Worm (Caenorhabditis elegans): ENCODE measurements around the gene ttr-54.

ttr-54 gene

DNA sequence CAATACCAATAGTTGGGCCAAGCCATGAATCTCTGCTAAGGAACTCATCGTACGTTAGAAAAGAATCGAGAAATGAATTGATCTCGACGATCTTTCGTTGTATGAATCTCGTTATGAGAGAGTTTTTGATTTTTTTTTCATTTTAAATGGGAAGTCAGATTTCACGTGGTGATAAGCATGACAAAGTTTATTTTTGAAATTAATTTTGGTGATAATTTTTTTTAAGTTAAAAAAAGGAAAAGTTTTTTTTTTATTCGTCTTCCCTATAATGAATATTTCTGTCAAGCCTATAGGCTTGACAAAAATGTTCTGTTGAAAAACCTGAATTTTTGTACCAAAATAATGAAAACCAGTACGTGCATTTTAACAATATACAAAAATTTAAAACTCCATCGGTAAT lies 19.8 kb upstream of the ttr-54 start, which contains the start of gene K08F4.5:
Gene K08F4.5 (minus strand): TSS at position 101 of the 400 bp plus-strand sequence.
- no peak for TF ChIP-seq blmp-1 (tag; optimal IDR thresholded peaks at IDR 0.05)
- no peak for TF ChIP-seq ceh-39 (tag; optimal IDR thresholded peaks at IDR 0.05)
- no peak for TF ChIP-seq tbx-8 (GFP tag; optimal IDR thresholded peaks at IDR 0.05)
- no peak for TF ChIP-seq ztf-11 (tag; optimal IDR thresholded peaks at IDR 0.05)
- no peak for TF ChIP-seq nhr-237 (tag; optimal IDR thresholded peaks at IDR 0.05)
- no peak for TF ChIP-seq nhr-2 (tag; optimal IDR thresholded peaks at IDR 0.05)
- TF ChIP-seq drap-1 (GFP tag; optimal IDR thresholded peaks at IDR 0.05), result no peak
- TF ChIP-seq zip-8 (tag; optimal IDR thresholded peaks at IDR 0.05), result no peak

DNA sequence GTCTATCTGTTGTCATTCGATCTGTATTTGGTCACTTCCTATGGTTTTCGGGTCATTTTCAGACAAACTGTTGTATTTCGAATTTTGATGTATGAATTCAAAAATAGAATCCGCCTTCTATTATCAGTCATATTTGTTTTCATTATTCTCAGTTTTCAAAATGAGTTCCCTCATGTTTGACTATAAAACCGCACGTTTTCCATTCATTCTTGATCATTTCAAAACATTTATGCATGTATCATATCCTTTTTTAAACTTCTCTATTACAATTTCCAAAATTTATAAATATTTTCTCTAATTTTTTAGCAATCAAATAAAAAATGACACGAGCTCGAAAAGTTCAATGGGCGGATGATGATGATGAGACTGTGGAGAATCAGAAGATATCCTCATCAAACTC lies 17.8 kb upstream of the ttr-54 start, which contains the start of gene K08F4.12:
Gene K08F4.12 (plus strand): TSS at position 301 of the 400 bp plus-strand sequence.
- TF ChIP-seq ceh-83 (GFP tag; optimal IDR thresholded peaks at IDR 0.05) (no peak), mls-2 (tag; optimal IDR thresholded peaks at IDR 0.05) (no peak), mep-1 (tag; optimal IDR thresholded peaks at IDR 0.05) (no peak), ztf-11 (tag; optimal IDR thresholded peaks at IDR 0.05) (no peak), blmp-1 (tag; optimal IDR thresholded peaks at IDR 0.05) (no peak), lin-13 (tag; optimal IDR thresholded peaks at IDR 0.05) (no peak), lsy-2 (tag; optimal IDR thresholded peaks at IDR 0.05) (no peak), nhr-12 (tag; optimal IDR thresholded peaks at IDR 0.05) (no peak), sptf-1 (tag; optimal IDR thresholded peaks at IDR 0.05) (no peak), nhr-2 (tag; optimal IDR thresholded peaks at IDR 0.05) (no peak), elt-3 (tag; optimal IDR thresholded peaks at IDR 0.05) (no peak), sem-2 (GFP tag; optimal IDR thresholded peaks at IDR 0.05) (no peak), unc-62 (GFP tag; optimal IDR thresholded peaks at IDR 0.05) (no peak), pha-4 (tag; optimal IDR thresholded peaks at IDR 0.05) (no peak), lin-32 (GFP tag; optimal IDR thresholded peaks at IDR 0.05) (no peak)

DNA sequence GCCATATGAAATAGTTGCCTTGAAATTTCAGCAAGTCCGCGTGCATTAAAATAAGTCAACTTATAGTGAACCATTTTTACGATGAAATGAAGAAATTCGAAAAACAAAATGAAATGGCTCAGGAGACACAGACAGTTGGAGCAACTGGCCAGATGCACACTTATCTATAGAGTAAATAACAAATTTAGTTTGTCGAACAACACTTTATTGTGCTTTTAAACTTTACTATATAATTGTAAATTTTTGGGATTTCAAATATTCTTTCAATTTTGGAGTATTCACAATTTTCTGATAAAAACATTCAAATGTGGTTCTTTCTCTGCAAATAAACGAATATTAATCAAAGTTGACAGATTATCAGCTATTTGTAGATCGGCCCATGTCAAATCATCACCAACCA lies 15.4 kb upstream of the ttr-54 start, which contains the start of gene gst-3:
Gene gst-3 (minus strand): TSS at position 101 of the 400 bp plus-strand sequence.
- no peak for TF ChIP-seq ceh-43 (GFP tag; optimal IDR thresholded peaks at IDR 0.05)
- TF ChIP-seq lin-32 (GFP tag; optimal IDR thresholded peaks at IDR 0.05), result no peak
- no peak for TF ChIP-seq nhr-237 (tag; optimal IDR thresholded peaks at IDR 0.05)
- no peak for TF ChIP-seq ztf-11 (tag; optimal IDR thresholded peaks at IDR 0.05)
- no peak for TF ChIP-seq ceh-83 (GFP tag; optimal IDR thresholded peaks at IDR 0.05)
- TF ChIP-seq nhr-12 (tag; optimal IDR thresholded peaks at IDR 0.05), result no peak
- no peak for TF ChIP-seq nhr-28 (tag; optimal IDR thresholded peaks at IDR 0.05)
- TF ChIP-seq zip-8 (tag; optimal IDR thresholded peaks at IDR 0.05), result no peak
- no peak for TF ChIP-seq mep-1 (tag; optimal IDR thresholded peaks at IDR 0.05)
- no peak for TF ChIP-seq tbx-8 (GFP tag; optimal IDR thresholded peaks at IDR 0.05)
- TF ChIP-seq nhr-76 (tag; optimal IDR thresholded peaks at IDR 0.05), result no peak
- TF ChIP-seq nhr-2 (tag; optimal IDR thresholded peaks at IDR 0.05), result no peak

DNA sequence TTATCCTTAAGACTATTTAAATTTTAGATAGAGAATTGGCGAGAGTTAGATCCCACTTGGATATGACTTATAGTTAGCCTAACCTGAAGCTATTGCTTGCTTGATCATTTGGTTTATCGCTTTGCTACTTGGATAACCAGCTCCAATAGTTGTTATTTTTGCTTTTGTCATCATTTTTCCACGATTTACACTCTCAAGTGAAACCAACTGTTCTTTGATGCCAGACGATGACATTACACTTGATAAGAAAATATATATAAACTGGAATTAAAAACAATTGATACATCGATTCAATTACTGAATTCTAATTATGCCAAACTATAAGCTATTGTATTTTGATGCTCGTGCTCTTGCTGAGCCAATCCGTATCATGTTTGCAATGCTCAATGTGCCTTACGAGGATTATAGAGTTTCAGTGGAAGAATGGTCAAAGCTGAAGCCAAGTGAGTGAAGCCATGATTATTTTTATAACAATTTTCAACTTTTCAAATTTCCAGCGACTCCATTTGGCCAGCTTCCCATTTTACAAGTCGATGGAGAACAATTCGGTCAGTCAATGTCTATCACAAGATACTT lies 13.6 kb upstream of the ttr-54 start, which contains the start of the genes gst-2, gst-4 and dhs-12:
Gene gst-2 (minus strand): TSS at position 132 of the 576 bp plus-strand sequence.
Gene gst-4 (plus strand): TSS at position 296 of the 576 bp plus-strand sequence.
Gene dhs-12 (plus strand): TSS at position 526 of the 576 bp plus-strand sequence.
- TF ChIP-seq M03D4.4 (tag; optimal IDR thresholded peaks at IDR 0.05) (no peak), zip-8 (tag; optimal IDR thresholded peaks at IDR 0.05) (no peak), unc-120 (tag; optimal IDR thresholded peaks at IDR 0.05; ENCODE audit: poor library complexity, severe bottlenecking) (no peak), sem-2 (GFP tag; optimal IDR thresholded peaks at IDR 0.05) (no peak)

DNA sequence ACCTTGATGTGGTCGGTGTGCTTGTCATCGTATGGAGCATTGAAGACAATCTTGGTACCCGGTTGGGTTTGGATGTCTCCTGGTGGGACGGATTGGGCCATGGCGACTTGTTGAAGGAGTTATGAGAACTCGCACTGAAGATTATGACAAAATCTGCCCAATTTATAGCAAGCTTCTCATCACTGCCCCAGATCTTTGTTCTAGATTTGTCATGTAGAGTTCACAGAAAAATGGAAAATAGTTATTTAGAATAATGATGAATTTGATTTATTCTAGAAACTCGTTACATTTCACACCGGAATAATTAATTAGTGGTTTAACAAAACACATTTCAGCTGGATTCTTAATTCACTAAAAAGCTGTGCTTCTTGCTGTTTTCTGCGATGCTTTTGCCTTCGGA lies 11.9 kb upstream of the ttr-54 start, which contains the start of gene msp-38:
Gene msp-38 (minus strand): TSS at position 101 of the 400 bp plus-strand sequence.
- TF ChIP-seq elt-1 (tag; optimal IDR thresholded peaks at IDR 0.05; ENCODE audit: borderline replicate concordance, insufficient read depth) (no peak), nhr-12 (tag; optimal IDR thresholded peaks at IDR 0.05) (no peak), nhr-237 (tag; optimal IDR thresholded peaks at IDR 0.05) (no peak), cnd-1 (tag; optimal IDR thresholded peaks at IDR 0.05) (no peak), ham-2 (GFP tag; optimal IDR thresholded peaks at IDR 0.05) (no peak), mls-2 (tag; optimal IDR thresholded peaks at IDR 0.05) (no peak), unc-62 (GFP tag; optimal IDR thresholded peaks at IDR 0.05) (no peak)

DNA sequence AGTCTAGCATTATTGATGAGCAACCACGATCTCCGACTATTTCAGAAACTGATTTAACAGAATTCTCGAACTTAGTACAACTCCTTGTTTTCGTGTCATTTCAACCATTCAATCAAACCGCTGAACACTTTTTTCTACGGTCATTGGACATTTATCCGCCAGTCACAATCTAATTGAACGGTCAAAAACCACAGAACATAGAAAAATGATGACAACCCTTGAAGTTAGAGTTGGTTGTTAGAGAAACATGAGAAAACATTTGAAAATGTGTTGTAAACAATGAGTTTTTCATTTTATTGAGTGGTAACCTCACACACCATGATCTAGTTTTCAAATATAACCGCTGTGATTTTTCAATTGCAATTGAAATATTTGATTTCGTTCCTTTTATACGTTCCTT lies 11.1 kb upstream of the ttr-54 start:
- TF ChIP-seq flh-1 (GFP tag; optimal IDR thresholded peaks at IDR 0.05) (no peak), ceh-83 (GFP tag; optimal IDR thresholded peaks at IDR 0.05) (no peak), M03D4.4 (tag; optimal IDR thresholded peaks at IDR 0.05) (no peak), lsy-2 (tag; optimal IDR thresholded peaks at IDR 0.05) (no peak)
